Worm (Caenorhabditis elegans) whole organism, early embryonic: Measurements from ENCODE around the gene Y51A2A.6.

Experiments
- B0310.2 ChIP-seq: sonication (generic microtip); optimal IDR thresholded peaks from 2 replicates; lab custom pipeline; 2016; ENCODE audit warnings: mild to moderate bottlenecking, missing genetic modification characterization, missing compliant biosample characterization
- F13C5.2 ChIP-seq: sonication (generic microtip); optimal IDR thresholded peaks from 2 replicates; lab custom pipeline; 2017; ENCODE audit warnings: mild to moderate bottlenecking, missing genetic modification characterization, inconsistent platforms, missing compliant biosample characterization
- ama-1 ChIP-seq: fragments of 150-350 bp; optimal IDR thresholded peaks from 2 replicates; lab custom pipeline; 2014
- ceh-13 ChIP-seq: fragments of 200-800 bp; sonication (Bioruptor generic); optimal IDR thresholded peaks from 2 replicates; lab custom pipeline; 2018; ENCODE audit warnings: mild to moderate bottlenecking, missing genetic modification characterization, missing compliant biosample characterization
- ceh-36 ChIP-seq: sonication (generic microtip); optimal IDR thresholded peaks from 2 replicates; lab custom pipeline; 2016; ENCODE audit warnings: missing genetic modification characterization, inconsistent platforms, missing compliant biosample characterization
- flt-1 ChIP-seq: fragments of 200-800 bp; sonication (Bioruptor generic); IDR thresholded peaks from 2 replicates; pipeline ENCODE4 v1.3.6; 2022; ENCODE audit warnings: missing genetic modification characterization, missing compliant biosample characterization
- hmbx-1 ChIP-seq: sonication (generic microtip); optimal IDR thresholded peaks from 2 replicates; lab custom pipeline; 2016; ENCODE audit warnings: mild to moderate bottlenecking, missing genetic modification characterization, missing compliant biosample characterization
- hmg-4 ChIP-seq: fragments of 200-800 bp; sonication (Bioruptor generic); optimal IDR thresholded peaks from 2 replicates; lab custom pipeline; 2018; ENCODE audit warnings: mild to moderate bottlenecking, missing genetic modification characterization, missing compliant biosample characterization
- hnd-1 ChIP-seq: sonication (generic microtip); optimal IDR thresholded peaks from 2 replicates; lab custom pipeline; 2016; ENCODE audit warnings: missing genetic modification characterization, missing compliant biosample characterization
- pes-1 ChIP-seq: fragments of 200-800 bp; sonication (Bioruptor generic); IDR thresholded peaks from 2 replicates; pipeline ENCODE4 v1.3.6; 2022; ENCODE audit warnings: missing genetic modification reagents, missing genetic modification characterization, missing compliant biosample characterization
- tbx-37 ChIP-seq: fragments of 200-800 bp; sonication (Bioruptor generic); conservative IDR thresholded peaks from 2 replicates; pipeline ENCODE4 v1.3.6; 2022; ENCODE audit warnings: missing genetic modification reagents, missing genetic modification characterization, missing compliant biosample characterization
- tra-4 ChIP-seq: sonication (generic microtip); optimal IDR thresholded peaks from 2 replicates; lab custom pipeline; 2017; ENCODE audit warnings: missing genetic modification characterization, missing compliant biosample characterization

DNA sequence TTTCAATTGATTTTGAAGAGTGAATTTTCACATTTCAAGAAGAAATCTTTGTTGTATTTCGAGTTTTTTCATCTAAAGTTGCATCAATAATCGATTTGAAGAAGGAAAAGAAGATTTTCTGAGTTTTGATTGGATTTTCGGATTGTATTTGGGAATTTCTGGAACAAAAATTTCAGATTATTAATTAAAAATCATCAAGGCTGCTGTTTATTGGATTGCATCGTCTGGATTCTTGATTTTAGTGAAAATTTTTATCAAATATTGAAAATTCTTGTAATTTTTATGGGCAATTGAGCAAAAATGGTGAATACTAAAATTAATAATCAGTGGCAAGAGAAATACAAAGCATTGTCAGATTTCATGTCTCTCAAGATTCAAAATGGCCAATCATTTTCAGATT is 4.0 kb upstream of the Y51A2A.6 start, which contains the start of gene Y51A2A.5:
- no peak for TF ChIP-seq hmbx-1 (tag; lab: Kevin White, UChicago)
- no peak for TF ChIP-seq ceh-13 (GFP tag; lab: Kevin White, UChicago)
- no peak for TF ChIP-seq pes-1 (GFP tag; lab: Robert Waterston, UW)
- TF ChIP-seq ama-1 (lab: Kevin White, UChicago) = no peak
- TF ChIP-seq tbx-37 (GFP tag; lab: Robert Waterston, UW) = no peak
- TF ChIP-seq ceh-36 (tag; lab: Kevin White, UChicago) = no peak
- TF ChIP-seq F13C5.2 (tag; lab: Kevin White, UChicago) = no peak
- no peak for TF ChIP-seq flt-1 (GFP tag; lab: Robert Waterston, UW)
- TF ChIP-seq hnd-1 = no peak
- no peak for TF ChIP-seq hmg-4
- TF ChIP-seq B0310.2 (tag; lab: Kevin White, UChicago) = no peak
- TF ChIP-seq tra-4 = no peak
